Worm (Caenorhabditis elegans): ENCODE data around the gene col-122.

The col-122 gene

ce11 chrIV:9563079-9563478 lies at the start of gene col-122:
Gene col-122, plus strand, starts transcription at chrIV:9563379.
- TF ChIP-seq egrh-3 (GFP tag; IDR thresholded peaks at IDR 0.05) = no peak
- TF ChIP-seq lin-35 (GFP tag; optimal IDR thresholded peaks at IDR 0.05) = no peak
- TF ChIP-seq hrde-1 (tag; optimal IDR thresholded peaks at IDR 0.05; ENCODE audit: borderline replicate concordance) = no peak
- no peak for TF ChIP-seq gei-17 (GFP tag; optimal IDR thresholded peaks at IDR 0.05)
- no peak for TF ChIP-seq ceh-27 (GFP tag; optimal IDR thresholded peaks at IDR 0.05)
- TF ChIP-seq mxl-1 (tag; optimal IDR thresholded peaks at IDR 0.05) = no peak
- no peak for TF ChIP-seq F57C9.4 (tag; optimal IDR thresholded peaks at IDR 0.05)
- no peak for TF ChIP-seq atf-7 (tag; optimal IDR thresholded peaks at IDR 0.05)
- no peak for TF ChIP-seq unc-130 (GFP tag; optimal IDR thresholded peaks at IDR 0.05)
- no peak for TF ChIP-seq F10E7.11 (tag; optimal IDR thresholded peaks at IDR 0.05)
- no peak for TF ChIP-seq Y56A3A.18 (GFP tag; IDR thresholded peaks at IDR 0.05)
- TF ChIP-seq ets-4 (GFP tag; optimal IDR thresholded peaks at IDR 0.05) = no peak
- TF ChIP-seq snpc-1.1 (tag; optimal IDR thresholded peaks at IDR 0.05; ENCODE audit: insufficient read depth) = no peak

ce11 chrIV:9514132-9514531 lies 49.0 kb upstream of the col-122 start:
- peak; percentile 76 for TF ChIP-seq unc-62 (GFP tag; optimal IDR thresholded peaks at IDR 0.05)
- peak; percentile 70; the same call in 1 of the 2 replicates for TF ChIP-seq cebp-1 (GFP tag; IDR thresholded peaks at IDR 0.05)
- TF ChIP-seq cebp-1 (tag; optimal IDR thresholded peaks at IDR 0.05) = peak; percentile 81
- no peak for TF ChIP-seq bed-1 (GFP tag; IDR thresholded peaks at IDR 0.05)

- peak; percentile 21 for TF ChIP-seq lin-40 (tag; optimal IDR thresholded peaks at IDR 0.05)
- no peak for TF ChIP-seq Y79H2A.3 (GFP tag; conservative IDR thresholded peaks at IDR 0.05)
- peak; percentile 12 for TF ChIP-seq ama-1 (optimal IDR thresholded peaks at IDR 0.05)
- TF ChIP-seq ama-1 (GFP tag; optimal IDR thresholded peaks at IDR 0.05) = no peak
Observed at ce11 chrIV:9516831-9517230, 46.3 kb upstream of the col-122 start, which contains the start of gene C33A12.19. Gene C33A12.19, plus strand, starts transcription at chrIV:9516999.

- TF ChIP-seq attf-5 (GFP tag; optimal IDR thresholded peaks at IDR 0.05) = no peak
- TF ChIP-seq ztf-26 (tag; optimal IDR thresholded peaks at IDR 0.05) = peak; percentile 40
Observed at ce11 chrIV:9518608-9519007, 44.6 kb upstream of the col-122 start, which contains the start of gene nlp-35. Gene nlp-35, minus strand, starts transcription at chrIV:9518926.

ce11 chrIV:9520629-9521028 lies 42.5 kb upstream of the col-122 start:
- TF ChIP-seq ama-1 (optimal IDR thresholded peaks at IDR 0.05) = no peak
- no peak for TF ChIP-seq ama-1 (GFP tag; optimal IDR thresholded peaks at IDR 0.05)
- no peak for TF ChIP-seq B0035.1 (tag; optimal IDR thresholded peaks at IDR 0.05)
- TF ChIP-seq repo-1 (tag; optimal IDR thresholded peaks at IDR 0.05) = no peak
- no peak for TF ChIP-seq snpc-1.1 (tag; optimal IDR thresholded peaks at IDR 0.05; ENCODE audit: insufficient read depth)
- no peak for TF ChIP-seq T07F8.4 (tag; optimal IDR thresholded peaks at IDR 0.05)
- TF ChIP-seq B0336.3 (GFP tag; IDR thresholded peaks at IDR 0.05) = no peak

- TF ChIP-seq ceh-58 (GFP tag; IDR thresholded peaks at IDR 0.05) (no peak), F39B2.1 (GFP tag; IDR thresholded peaks at IDR 0.05) (no peak), tlf-1 (GFP tag; optimal IDR thresholded peaks at IDR 0.05) (no peak), xnd-1 (tag; optimal IDR thresholded peaks at IDR 0.05) (no peak), nhr-27 (tag; optimal IDR thresholded peaks at IDR 0.05) (no peak), nfya-2 (GFP tag; IDR thresholded peaks at IDR 0.05) (no peak), rcor-1 (GFP tag; IDR thresholded peaks at IDR 0.05) (no peak), lir-1 (GFP tag; conservative IDR thresholded peaks at IDR 0.05) (no peak), mes-4 (tag; optimal IDR thresholded peaks at IDR 0.05) (no peak), nfya-1 (tag; optimal IDR thresholded peaks at IDR 0.05; ENCODE audit: borderline replicate concordance, insufficient read depth) (no peak), ztf-18 (tag; optimal IDR thresholded peaks at IDR 0.05) (no peak), ztf-6 (GFP tag; IDR thresholded peaks at IDR 0.05) (no peak), die-1 (tag; optimal IDR thresholded peaks at IDR 0.05) (no peak), bed-1 (GFP tag; IDR thresholded peaks at IDR 0.05) (no peak), rpc-1 (optimal IDR thresholded peaks at IDR 0.05) (no peak), rpc-1 (tag; optimal IDR thresholded peaks at IDR 0.05) (no peak), gei-17 (GFP tag; optimal IDR thresholded peaks at IDR 0.05) (no peak), egl-44 (GFP tag; IDR thresholded peaks at IDR 0.05) (no peak)
Observed at ce11 chrIV:9523139-9523538, 40.0 kb upstream of the col-122 start.
